Fruit fly (Drosophila melanogaster): ENCODE measurements around the gene CG42266.

DNA sequence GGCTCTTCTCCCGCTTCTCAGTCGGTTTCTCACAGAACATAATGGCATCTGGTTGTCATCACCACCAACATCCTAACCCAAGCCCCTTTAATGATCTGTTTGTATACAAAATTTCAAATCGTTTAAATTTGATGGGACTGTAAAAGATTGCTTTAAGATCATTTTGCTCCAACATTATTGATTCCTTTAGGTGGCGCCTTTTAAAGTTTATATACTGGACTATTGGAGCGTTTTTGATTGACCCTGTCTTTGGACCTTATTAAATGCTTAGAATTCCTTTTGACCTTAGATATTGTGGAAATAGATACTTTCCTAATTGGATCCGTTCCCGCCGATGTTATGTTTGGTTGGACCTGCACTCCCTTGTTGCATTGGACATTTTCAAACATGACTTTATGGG, at the start of gene CG42266:
- TF ChIP-seq CG8388 (GFP tag; optimal IDR thresholded peaks at IDR 0.05): no peak
- no peak for TF ChIP-seq ase (GFP tag; IDR thresholded peaks at IDR 0.05)
- no peak for TF ChIP-seq bowl (GFP tag; IDR thresholded peaks at IDR 0.05)
- no peak for TF ChIP-seq Ada2b (GFP tag; IDR thresholded peaks at IDR 0.05)
- TF ChIP-seq Lhr (GFP tag; optimal IDR thresholded peaks at IDR 0.05): no peak
- no peak for TF ChIP-seq CG8478 (optimal IDR thresholded peaks at IDR 0.05)
- TF ChIP-seq Sry-β (GFP tag; optimal IDR thresholded peaks at IDR 0.05): no peak
- no peak for TF ChIP-seq CG6272 (GFP tag; IDR thresholded peaks at IDR 0.05)
- TF ChIP-seq CG18619 (GFP tag; optimal IDR thresholded peaks at IDR 0.05): no peak

Data from whole organism, embryonic.